Worm (Caenorhabditis elegans): ENCODE results near the gene F26G1.1.

DNA sequence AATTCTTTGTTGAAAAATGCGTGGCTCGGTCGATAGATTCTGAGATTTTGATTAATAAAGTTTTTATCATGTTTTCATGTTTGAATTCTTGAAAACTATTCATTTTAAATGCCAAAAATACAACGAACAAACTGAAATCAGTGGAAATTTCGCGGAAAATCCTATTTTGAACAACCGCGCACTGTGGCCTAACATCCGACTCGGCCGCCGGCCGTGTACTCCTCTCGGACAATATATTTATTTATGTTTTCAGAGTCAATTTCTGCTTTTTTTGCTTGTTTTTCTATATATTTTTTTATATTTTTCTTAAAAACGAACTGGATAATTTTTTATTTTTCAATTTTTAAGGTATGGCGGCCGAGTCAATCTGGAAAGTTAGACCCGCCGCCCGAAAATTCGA is at the start of gene F26G1.1:
- no peak for TF ChIP-seq ama-1 (optimal IDR thresholded peaks at IDR 0.05)
- TF ChIP-seq hmg-4 (GFP tag; optimal IDR thresholded peaks at IDR 0.05): peak; percentile 59
- TF ChIP-seq sea-1 (GFP tag; conservative IDR thresholded peaks at IDR 0.05): no peak
- TF ChIP-seq ceh-36 (tag; optimal IDR thresholded peaks at IDR 0.05): no peak
- no peak for TF ChIP-seq ceh-13 (GFP tag; optimal IDR thresholded peaks at IDR 0.05)
- TF ChIP-seq flt-1 (GFP tag; IDR thresholded peaks at IDR 0.05): no peak
- TF ChIP-seq B0310.2 (tag; optimal IDR thresholded peaks at IDR 0.05): no peak
- TF ChIP-seq tbx-37 (GFP tag; conservative IDR thresholded peaks at IDR 0.05): peak; percentile 78
- no peak for TF ChIP-seq hnd-1 (tag; optimal IDR thresholded peaks at IDR 0.05)
- TF ChIP-seq hmbx-1 (tag; optimal IDR thresholded peaks at IDR 0.05): no peak
- no peak for TF ChIP-seq ets-7 (tag; optimal IDR thresholded peaks at IDR 0.05)
